Worm (Caenorhabditis elegans): ENCODE results near the gene C45H4.21.

Gene C45H4.21

ce11 chrV:2132675-2133074 is 16.7 kb downstream of the C45H4.21 start:
- TF ChIP-seq nhr-10 (tag; optimal IDR thresholded peaks at IDR 0.05) (no peak), C34F6.9 (tag; optimal IDR thresholded peaks at IDR 0.05) (no peak), F13H6.1 (tag; optimal IDR thresholded peaks at IDR 0.05) (no peak)

ce11 chrV:2126996-2127585 is 22.2 kb downstream of the C45H4.21 start, which contains the start of gene ldp-1:
Gene ldp-1, plus strand, starts transcription at chrV:2127535.
- no peak for TF ChIP-seq zag-1 (tag; optimal IDR thresholded peaks at IDR 0.05)
- TF ChIP-seq lsy-2 (tag; optimal IDR thresholded peaks at IDR 0.05), result peak; percentile 52 to 81
- no peak for TF ChIP-seq elt-3 (tag; optimal IDR thresholded peaks at IDR 0.05)
- no peak for TF ChIP-seq ZK546.5 (tag; optimal IDR thresholded peaks at IDR 0.05)
- TF ChIP-seq Y55F3AM.14 (GFP tag; optimal IDR thresholded peaks at IDR 0.05), result no peak
- peak; percentile 62 for TF ChIP-seq C34F6.9 (tag; optimal IDR thresholded peaks at IDR 0.05)
- TF ChIP-seq ztf-1 (GFP tag; conservative IDR thresholded peaks at IDR 0.05), result no peak
- TF ChIP-seq unc-62 (GFP tag; optimal IDR thresholded peaks at IDR 0.05), result no peak
- no peak for TF ChIP-seq alr-1 (tag; optimal IDR thresholded peaks at IDR 0.05)
- no peak for TF ChIP-seq nhr-129 (tag; optimal IDR thresholded peaks at IDR 0.05)
- no peak for TF ChIP-seq nhr-23 (tag; optimal IDR thresholded peaks at IDR 0.05)
- peak; percentile 63 for TF ChIP-seq sma-3 (GFP tag; optimal IDR thresholded peaks at IDR 0.05)
- TF ChIP-seq mbf-1 (tag; optimal IDR thresholded peaks at IDR 0.05), result no peak
- peak; percentile 48 for TF ChIP-seq lin-13 (GFP tag; optimal IDR thresholded peaks at IDR 0.05)
- TF ChIP-seq egl-27 (tag; optimal IDR thresholded peaks at IDR 0.05), result peak; percentile 30
- TF ChIP-seq nhr-10 (tag; optimal IDR thresholded peaks at IDR 0.05), result no peak
- TF ChIP-seq nhr-21 (tag; optimal IDR thresholded peaks at IDR 0.05), result peak; percentile 12
- no peak for TF ChIP-seq ztf-4 (tag; optimal IDR thresholded peaks at IDR 0.05)
- TF ChIP-seq sma-9 (GFP tag; optimal IDR thresholded peaks at IDR 0.05), result peak; percentile 87
- no peak for TF ChIP-seq sma-9 (tag; optimal IDR thresholded peaks at IDR 0.05)
- no peak for TF ChIP-seq skn-1 (tag; optimal IDR thresholded peaks at IDR 0.05)
- TF ChIP-seq nhr-237 (tag; optimal IDR thresholded peaks at IDR 0.05), result no peak
- no peak for TF ChIP-seq unc-39 (tag; optimal IDR thresholded peaks at IDR 0.05)
- peak; percentile 64 for TF ChIP-seq unc-55 (GFP tag; optimal IDR thresholded peaks at IDR 0.05)
- TF ChIP-seq sem-4 (tag; optimal IDR thresholded peaks at IDR 0.05), result peak; percentile 11
- no peak for TF ChIP-seq blmp-1 (tag; optimal IDR thresholded peaks at IDR 0.05; ENCODE audit: insufficient read depth)
- peak; percentile 60 for TF ChIP-seq crh-2 (tag; optimal IDR thresholded peaks at IDR 0.05)
- no peak for TF ChIP-seq mab-5 (tag; optimal IDR thresholded peaks at IDR 0.05)
- no peak for TF ChIP-seq peb-1 (tag; optimal IDR thresholded peaks at IDR 0.05)
- TF ChIP-seq mdl-1 (tag; optimal IDR thresholded peaks at IDR 0.05), result no peak
- TF ChIP-seq elt-1 (tag; optimal IDR thresholded peaks at IDR 0.05), result no peak
- TF ChIP-seq nhr-25 (tag; optimal IDR thresholded peaks at IDR 0.05), result peak; percentile 19
- peak; percentile 88 for TF ChIP-seq gmeb-1 (tag; optimal IDR thresholded peaks at IDR 0.05)
- no peak for TF ChIP-seq R02D3.7 (tag; optimal IDR thresholded peaks at IDR 0.05)
- peak; percentile 23 for TF ChIP-seq snpc-4 (tag; optimal IDR thresholded peaks at IDR 0.05)
- TF ChIP-seq nhr-6 (tag; optimal IDR thresholded peaks at IDR 0.05), result peak; percentile 39
- TF ChIP-seq lin-39 (tag; optimal IDR thresholded peaks at IDR 0.05), result no peak
- no peak for TF ChIP-seq ama-1 (optimal IDR thresholded peaks at IDR 0.05)
- no peak for TF ChIP-seq nhr-77 (tag; optimal IDR thresholded peaks at IDR 0.05)
- TF ChIP-seq fos-1 (tag; optimal IDR thresholded peaks at IDR 0.05), result no peak
- no peak for TF ChIP-seq nhr-11 (tag; optimal IDR thresholded peaks at IDR 0.05)
- TF ChIP-seq F13H6.1 (tag; optimal IDR thresholded peaks at IDR 0.05), result peak; percentile 70
- no peak for TF ChIP-seq nhr-12 (tag; optimal IDR thresholded peaks at IDR 0.05)
- TF ChIP-seq ceh-16 (tag; optimal IDR thresholded peaks at IDR 0.05), result no peak
- TF ChIP-seq dmd-4 (tag; optimal IDR thresholded peaks at IDR 0.05), result no peak
- TF ChIP-seq aly-2 (tag; optimal IDR thresholded peaks at IDR 0.05), result no peak
- TF ChIP-seq ztf-11 (tag; optimal IDR thresholded peaks at IDR 0.05), result no peak
- TF ChIP-seq lin-11 (tag; optimal IDR thresholded peaks at IDR 0.05), result no peak
- TF ChIP-seq ceh-82 (tag; optimal IDR thresholded peaks at IDR 0.05), result no peak
